Worm (Caenorhabditis elegans): ENCODE results near the gene Y38H8A.2.

Gene Y38H8A.2

ce11 chrIV:13505662-13506061 lies 31.4 kb downstream of the Y38H8A.2 start, which contains the start of gene nlp-17:
Gene nlp-17 (minus strand): TSS chrIV:13505762.
- TF ChIP-seq tbx-7 (tag; optimal IDR thresholded peaks at IDR 0.05), result no peak

ce11 chrIV:13508924-13509323 lies 34.7 kb downstream of the Y38H8A.2 start, which contains the start of gene afmd-2:
Gene afmd-2 (plus strand): TSS chrIV:13509224.
- TF ChIP-seq ceh-24 (tag; optimal IDR thresholded peaks at IDR 0.05) (no peak), ceh-2 (tag; optimal IDR thresholded peaks at IDR 0.05) (no peak), K02D7.2 (tag; optimal IDR thresholded peaks at IDR 0.05) (no peak), ceh-48 (tag; optimal IDR thresholded peaks at IDR 0.05) (no peak), odd-2 (tag; optimal IDR thresholded peaks at IDR 0.05) (no peak), pqm-1 (tag; optimal IDR thresholded peaks at IDR 0.05) (no peak), zip-5 (tag; optimal IDR thresholded peaks at IDR 0.05) (no peak), unc-42 (tag; optimal IDR thresholded peaks at IDR 0.05) (no peak), nhr-11 (tag; optimal IDR thresholded peaks at IDR 0.05) (no peak), sox-4 (tag; optimal IDR thresholded peaks at IDR 0.05) (no peak), pha-2 (tag; optimal IDR thresholded peaks at IDR 0.05) (no peak), Y22D7AL.16 (tag; optimal IDR thresholded peaks at IDR 0.05) (no peak), unc-55 (GFP tag; optimal IDR thresholded peaks at IDR 0.05) (no peak), sox-2 (GFP tag; IDR thresholded peaks at IDR 0.05) (no peak), fkh-10 (GFP tag; optimal IDR thresholded peaks at IDR 0.05) (no peak), madf-2 (tag; optimal IDR thresholded peaks at IDR 0.05) (no peak), pros-1 (tag; optimal IDR thresholded peaks at IDR 0.05) (no peak)

ce11 chrIV:13510049-13510448 lies 35.8 kb downstream of the Y38H8A.2 start:
- TF ChIP-seq madf-2 (tag; optimal IDR thresholded peaks at IDR 0.05) (no peak), elt-4 (tag; optimal IDR thresholded peaks at IDR 0.05) (no peak), sdc-2 (tag; optimal IDR thresholded peaks at IDR 0.05) (no peak), mec-3 (tag; optimal IDR thresholded peaks at IDR 0.05; ENCODE audit: borderline replicate concordance) (no peak), ceh-30 (tag; optimal IDR thresholded peaks at IDR 0.05) (no peak), ceh-14 (tag; optimal IDR thresholded peaks at IDR 0.05) (no peak), nhr-232 (tag; optimal IDR thresholded peaks at IDR 0.05) (no peak), pha-2 (tag; optimal IDR thresholded peaks at IDR 0.05) (no peak), che-1 (tag; optimal IDR thresholded peaks at IDR 0.05) (no peak), sox-4 (tag; optimal IDR thresholded peaks at IDR 0.05) (no peak), pqm-1 (tag; optimal IDR thresholded peaks at IDR 0.05) (no peak), ceh-34 (tag; optimal IDR thresholded peaks at IDR 0.05) (no peak), ceh-22 (tag; optimal IDR thresholded peaks at IDR 0.05) (no peak)

- no peak for TF ChIP-seq odd-2 (tag; optimal IDR thresholded peaks at IDR 0.05)
- no peak for TF ChIP-seq C08G9.2 (tag; optimal IDR thresholded peaks at IDR 0.05)
- TF ChIP-seq pqm-1 (tag; optimal IDR thresholded peaks at IDR 0.05), result no peak
- no peak for TF ChIP-seq hlh-15 (tag; optimal IDR thresholded peaks at IDR 0.05)
- no peak for TF ChIP-seq gmeb-2 (tag; optimal IDR thresholded peaks at IDR 0.05)
- TF ChIP-seq ets-4 (tag; optimal IDR thresholded peaks at IDR 0.05), result no peak
- no peak for TF ChIP-seq pax-1 (tag; optimal IDR thresholded peaks at IDR 0.05)
- no peak for TF ChIP-seq syd-9 (tag; optimal IDR thresholded peaks at IDR 0.05)
- no peak for TF ChIP-seq ref-2 (tag; optimal IDR thresholded peaks at IDR 0.05)
- TF ChIP-seq che-1 (tag; optimal IDR thresholded peaks at IDR 0.05), result no peak
- no peak for TF ChIP-seq rnt-1 (tag; optimal IDR thresholded peaks at IDR 0.05)
Observed at ce11 chrIV:13512112-13512569, 37.9 kb downstream of the Y38H8A.2 start, which contains the start of gene puf-3. Gene puf-3 (minus strand): TSS chrIV:13512162.

- no peak for TF ChIP-seq T23F11.4 (GFP tag; optimal IDR thresholded peaks at IDR 0.05)
- no peak for TF ChIP-seq pax-1 (tag; optimal IDR thresholded peaks at IDR 0.05)
- TF ChIP-seq ceh-45 (GFP tag; IDR thresholded peaks at IDR 0.05), result no peak
- TF ChIP-seq mec-3 (tag; optimal IDR thresholded peaks at IDR 0.05; ENCODE audit: borderline replicate concordance), result no peak
- no peak for TF ChIP-seq ahr-1 (tag; optimal IDR thresholded peaks at IDR 0.05)
- TF ChIP-seq nfya-1 (tag; optimal IDR thresholded peaks at IDR 0.05), result no peak
- TF ChIP-seq fax-1 (tag; optimal IDR thresholded peaks at IDR 0.05), result no peak
- no peak for TF ChIP-seq ceh-14 (tag; optimal IDR thresholded peaks at IDR 0.05)
- no peak for TF ChIP-seq K09A11.1 (tag; optimal IDR thresholded peaks at IDR 0.05; ENCODE audit: insufficient read depth)
- no peak for TF ChIP-seq F13H6.1 (tag; optimal IDR thresholded peaks at IDR 0.05)
- no peak for TF ChIP-seq tbx-7 (tag; optimal IDR thresholded peaks at IDR 0.05)
- TF ChIP-seq dmd-4 (tag; optimal IDR thresholded peaks at IDR 0.05; ENCODE audit: borderline replicate concordance), result no peak
- TF ChIP-seq ceh-9 (tag; optimal IDR thresholded peaks at IDR 0.05), result no peak
- TF ChIP-seq dve-1 (tag; optimal IDR thresholded peaks at IDR 0.05), result no peak
- TF ChIP-seq npax-4 (tag; optimal IDR thresholded peaks at IDR 0.05), result no peak
- TF ChIP-seq ceh-2 (tag; optimal IDR thresholded peaks at IDR 0.05), result no peak
Observed at ce11 chrIV:13513010-13513409, 38.8 kb downstream of the Y38H8A.2 start.
